Worm (Caenorhabditis elegans): ENCODE data around the gene F41H10.5.

F41H10.5 gene

DNA sequence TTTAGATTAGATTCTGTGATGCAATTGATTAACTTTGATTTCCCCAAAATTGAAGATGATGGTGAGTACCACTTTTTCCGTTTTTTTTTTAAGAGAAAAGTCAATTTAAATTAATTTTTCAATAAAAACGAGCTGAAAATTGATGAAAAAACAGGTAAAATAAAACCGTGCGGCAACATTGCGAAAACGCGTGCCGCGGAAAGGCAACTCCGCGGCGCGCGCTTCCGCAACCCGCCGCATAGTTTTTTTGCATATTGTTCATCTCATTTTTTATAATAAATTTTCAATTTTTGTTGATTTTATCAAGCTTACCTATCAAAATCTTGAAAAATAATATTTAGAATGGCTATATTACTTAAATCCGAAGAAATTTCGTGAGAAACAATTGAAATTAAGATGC lies 10.2 kb downstream of the F41H10.5 start (continued):
- TF ChIP-seq F44E2.7 (GFP tag; IDR thresholded peaks at IDR 0.05) (0 out of 2 replicates have a peak, but pooled peaks have one; percentile 15), vab-7 (GFP tag; IDR thresholded peaks at IDR 0.05) (no peak), R02D3.7 (tag; optimal IDR thresholded peaks at IDR 0.05) (no peak), F37D6.2 (tag; optimal IDR thresholded peaks at IDR 0.05) (no peak), madf-9 (GFP tag; conservative IDR thresholded peaks at IDR 0.05) (0 out of 2 replicates have a peak, but pooled peaks have one; percentile 36), lsy-2 (tag; optimal IDR thresholded peaks at IDR 0.05) (peak in 1 of 2 experiments; percentile 58), ZK337.2 (GFP tag; IDR thresholded peaks at IDR 0.05) (no peak)

DNA sequence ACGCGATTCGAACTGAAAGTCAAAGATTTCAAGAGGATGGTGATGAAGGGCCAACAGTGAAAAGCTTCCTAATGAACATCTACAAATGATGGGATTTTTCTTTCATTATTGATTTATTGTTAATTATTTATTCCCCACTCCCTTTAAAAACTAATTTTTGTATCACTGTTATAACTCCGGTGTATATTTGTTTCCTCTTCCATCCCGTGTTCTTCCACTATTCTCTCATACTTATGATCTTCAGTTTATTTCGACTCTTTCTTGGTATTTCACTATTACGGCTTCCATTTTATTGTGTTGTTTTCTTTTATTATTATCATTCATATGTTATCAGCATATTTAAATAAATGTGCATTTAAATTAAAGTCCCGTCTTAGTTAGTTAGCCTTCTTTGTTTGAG lies 13.6 kb downstream of the F41H10.5 start:
- peak; percentile 37 for TF ChIP-seq dmd-6 (GFP tag; IDR thresholded peaks at IDR 0.05)
- TF ChIP-seq mep-1 (tag; optimal IDR thresholded peaks at IDR 0.05): peak; percentile 44
- no peak for TF ChIP-seq madf-9 (GFP tag; conservative IDR thresholded peaks at IDR 0.05)
- TF ChIP-seq pqm-1 (tag; optimal IDR thresholded peaks at IDR 0.05): peak; percentile 8
- TF ChIP-seq php-3 (GFP tag; IDR thresholded peaks at IDR 0.05): peak; percentile 5; the same call in 1 of the 2 replicates
- TF ChIP-seq zfp-2 (tag; optimal IDR thresholded peaks at IDR 0.05): no peak
- TF ChIP-seq nhr-77 (tag; optimal IDR thresholded peaks at IDR 0.05): peak; percentile 14
- peak in 1 of 2 experiments; percentile 51 for TF ChIP-seq unc-62 (GFP tag; optimal IDR thresholded peaks at IDR 0.05 in 1 of 2)
- no peak for TF ChIP-seq unc-62 (tag; optimal IDR thresholded peaks at IDR 0.05)
- TF ChIP-seq daf-16 (GFP tag; optimal IDR thresholded peaks at IDR 0.05): no peak
- peak; percentile 61 for TF ChIP-seq daf-16 (tag; optimal IDR thresholded peaks at IDR 0.05)
- TF ChIP-seq dve-1 (tag; optimal IDR thresholded peaks at IDR 0.05; ENCODE audit: insufficient read depth): peak; percentile 36

DNA sequence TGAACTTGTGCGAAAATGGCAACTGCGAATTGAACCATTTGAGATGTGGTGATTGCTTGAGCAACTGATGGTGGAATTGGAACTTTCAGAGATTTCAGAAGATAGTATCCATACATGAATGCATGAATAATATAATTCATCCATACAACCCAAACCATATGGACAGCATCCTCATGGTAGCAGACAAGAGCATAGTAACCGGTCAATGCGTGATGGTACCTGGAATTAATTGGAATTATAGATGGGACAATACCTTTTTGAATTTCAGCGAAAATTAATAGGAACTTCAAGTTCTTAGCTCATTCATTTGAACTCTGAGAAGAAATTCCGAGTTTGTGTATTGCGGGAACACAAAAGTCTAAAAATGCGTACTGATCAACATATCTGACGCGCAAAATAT lies 14.2 kb downstream of the F41H10.5 start:
- TF ChIP-seq dmd-9 (GFP tag; IDR thresholded peaks at IDR 0.05): no peak
- TF ChIP-seq rbr-2 (tag; optimal IDR thresholded peaks at IDR 0.05): no peak
- TF ChIP-seq saeg-2 (GFP tag; IDR thresholded peaks at IDR 0.05): no peak
- TF ChIP-seq ceh-32 (tag; optimal IDR thresholded peaks at IDR 0.05; ENCODE audit: poor library complexity): no peak
- TF ChIP-seq Y48G9A.11 (GFP tag; IDR thresholded peaks at IDR 0.05): no peak
- TF ChIP-seq mxl-3 (GFP tag; optimal IDR thresholded peaks at IDR 0.05): no peak
- peak; percentile 18; the same call in 1 of the 2 replicates for TF ChIP-seq tra-1 (GFP tag; IDR thresholded peaks at IDR 0.05)
- no peak for TF ChIP-seq mdl-1 (tag; optimal IDR thresholded peaks at IDR 0.05)
- no peak for TF ChIP-seq unc-39 (tag; optimal IDR thresholded peaks at IDR 0.05)
- TF ChIP-seq lim-7 (GFP tag; IDR thresholded peaks at IDR 0.05): peak; percentile 14; the same call in 1 of the 2 replicates
- TF ChIP-seq pha-4 (GFP tag; IDR thresholded peaks at IDR 0.05): no peak
- no peak for TF ChIP-seq pha-4 (tag; optimal IDR thresholded peaks at IDR 0.05)
- peak; percentile 57 for TF ChIP-seq gei-8 (GFP tag; optimal IDR thresholded peaks at IDR 0.05)
- TF ChIP-seq snpc-1.2 (GFP tag; IDR thresholded peaks at IDR 0.05): no peak
- TF ChIP-seq ceh-44 (GFP tag; IDR thresholded peaks at IDR 0.05): no peak
- no peak for TF ChIP-seq ZK546.5 (tag; optimal IDR thresholded peaks at IDR 0.05)
- TF ChIP-seq Y5F2A.4 (GFP tag; optimal IDR thresholded peaks at IDR 0.05): no peak
- peak; percentile 60; the same call in 1 of the 2 replicates for TF ChIP-seq Y105C5A.15 (GFP tag; IDR thresholded peaks at IDR 0.05)
- no peak for TF ChIP-seq arid-1 (GFP tag; conservative IDR thresholded peaks at IDR 0.05)
- peak; percentile 53 for TF ChIP-seq aha-1 (tag)
- TF ChIP-seq ceh-82 (tag; optimal IDR thresholded peaks at IDR 0.05): no peak
- TF ChIP-seq daf-16 (GFP tag; optimal IDR thresholded peaks at IDR 0.05): no peak
- peak; percentile 4 for TF ChIP-seq daf-16 (tag; optimal IDR thresholded peaks at IDR 0.05)
- TF ChIP-seq F44E2.7 (GFP tag; IDR thresholded peaks at IDR 0.05): no peak
- no peak for TF ChIP-seq ctbp-1 (GFP tag; IDR thresholded peaks at IDR 0.05)
- no peak for TF ChIP-seq lin-38 (GFP tag; IDR thresholded peaks at IDR 0.05)
- no peak for TF ChIP-seq mxl-2 (GFP tag; conservative IDR thresholded peaks at IDR 0.05)
- TF ChIP-seq D1046.2 (GFP tag; IDR thresholded peaks at IDR 0.05): peak; percentile 25; the same call in 1 of the 2 replicates
- peak; percentile 31 for TF ChIP-seq duxl-1 (tag; optimal IDR thresholded peaks at IDR 0.05; ENCODE audit: poor library complexity)
- no peak for TF ChIP-seq hif-1 (tag; optimal IDR thresholded peaks at IDR 0.05)
- TF ChIP-seq sdz-12 (GFP tag; optimal IDR thresholded peaks at IDR 0.05): no peak
- TF ChIP-seq zip-11 (GFP tag; IDR thresholded peaks at IDR 0.05): no peak

All from whole organism, L4 larva.